Fruit fly (Drosophila melanogaster): ENCODE measurements around the gene Osi10b.

dm6 chr3R:6254875-6255274 lies 11.1 kb upstream of the Osi10b start, which contains the start of gene Osi8:
- TF ChIP-seq D1 (tag; optimal IDR thresholded peaks at IDR 0.05): no peak
- no peak for TF ChIP-seq EcR (GFP tag; optimal IDR thresholded peaks at IDR 0.05)
- TF ChIP-seq CG32121 (GFP tag; IDR thresholded peaks at IDR 0.05): no peak
- no peak for TF ChIP-seq CG9948 (tag; optimal IDR thresholded peaks at IDR 0.05)
- TF ChIP-seq CG14655 (GFP tag; optimal IDR thresholded peaks at IDR 0.05): no peak
- TF ChIP-seq CG12605 (GFP tag; IDR thresholded peaks at IDR 0.05): no peak
- no peak for TF ChIP-seq rn (GFP tag; IDR thresholded peaks at IDR 0.05)
- TF ChIP-seq CG4496 (GFP tag; IDR thresholded peaks at IDR 0.05): no peak
- TF ChIP-seq Ets98B (GFP tag; IDR thresholded peaks at IDR 0.05): no peak
- no peak for TF ChIP-seq Pif1B (GFP tag; optimal IDR thresholded peaks at IDR 0.05)
- no peak for TF ChIP-seq Pif1A (GFP tag; optimal IDR thresholded peaks at IDR 0.05)
- no peak for TF ChIP-seq CG15710 (tag; optimal IDR thresholded peaks at IDR 0.05)
- TF ChIP-seq CG17806 (tag; optimal IDR thresholded peaks at IDR 0.05): no peak
- no peak for TF ChIP-seq fd96Ca (GFP tag; IDR thresholded peaks at IDR 0.05)
